Fruit fly (Drosophila melanogaster) whole organism, embryonic: ENCODE measurements around the gene CG10194.
A peak's percentile ranks its signal among the peaks of the same experiment; 100 is the strongest.

Experiments used
- Antp ChIP-seq: fragments of 200-800 bp; sonication (Bioruptor generic); optimal IDR thresholded peaks from 3 replicates; lab custom pipeline; 2016; ENCODE audit warnings: missing biosample characterization, missing genetic modification characterization
- Asciz ChIP-seq: fragments of 200-800 bp; sonication (Bioruptor generic); optimal IDR thresholded peaks from 2 replicates; lab custom pipeline; 2017; ENCODE audit warnings: missing biosample characterization, mild to moderate bottlenecking, missing genetic modification characterization, missing genetic modification reagents
- CG10267 ChIP-seq: fragments of 200-800 bp; sonication (Bioruptor generic); optimal IDR thresholded peaks from 2 replicates; lab custom pipeline; 2018; ENCODE audit warnings: missing biosample characterization, mild to moderate bottlenecking, missing genetic modification characterization, moderate library complexity
- CG10431 ChIP-seq: fragments of 200-800 bp; sonication (Bioruptor generic); optimal IDR thresholded peaks from 3 replicates; lab custom pipeline; 2018; ENCODE audit warnings: missing biosample characterization, mild to moderate bottlenecking, missing genetic modification characterization
- CG10462 ChIP-seq: fragments of 200-800 bp; sonication (Bioruptor generic); optimal IDR thresholded peaks from 2 replicates; lab custom pipeline; 2016; ENCODE audit warnings: missing biosample characterization, missing genetic modification characterization
- CG11093 ChIP-seq: fragments of 200-800 bp; sonication (Bioruptor generic); IDR thresholded peaks from 3 replicates; pipeline ENCODE4 v1.3.6; 2022; ENCODE audit warnings: missing biosample characterization, missing genetic modification characterization
- CG11695 ChIP-seq: fragments of 200-800 bp; sonication (Bioruptor generic); IDR thresholded peaks from 3 replicates; pipeline ENCODE4 v1.3.6; 2022; ENCODE audit warnings: missing biosample characterization, missing genetic modification characterization
- CG13123 ChIP-seq: fragments of 200-800 bp; sonication (Bioruptor generic); optimal IDR thresholded peaks from 2 replicates; lab custom pipeline; 2016; ENCODE audit warnings: missing biosample characterization, missing genetic modification characterization
- CG13624 ChIP-seq: fragments of 200-800 bp; sonication (Bioruptor generic); optimal IDR thresholded peaks from 2 replicates; lab custom pipeline; 2016; ENCODE audit warnings: missing biosample characterization, missing genetic modification characterization
- CG1603 ChIP-seq: fragments of 200-800 bp; sonication (Bioruptor generic); optimal IDR thresholded peaks from 2 replicates; lab custom pipeline; 2019; ENCODE audit warnings: missing biosample characterization, mild to moderate bottlenecking, missing genetic modification characterization, moderate library complexity
- CG17385 ChIP-seq: fragments of 200-800 bp; sonication (Bioruptor generic); optimal IDR thresholded peaks from 3 replicates; lab custom pipeline; 2018; ENCODE audit warnings: missing biosample characterization, mild to moderate bottlenecking, missing genetic modification characterization
- CG17912 ChIP-seq: fragments of 200-800 bp; sonication (Bioruptor generic); optimal IDR thresholded peaks from 2 replicates; lab custom pipeline; 2018; ENCODE audit warnings: missing biosample characterization, mild to moderate bottlenecking, missing genetic modification characterization
- CG18599 ChIP-seq: fragments of 200-800 bp; sonication (Bioruptor generic); optimal IDR thresholded peaks from 3 replicates; lab custom pipeline; 2017; ENCODE audit warnings: missing biosample characterization, missing genetic modification characterization, mild to moderate bottlenecking, moderate library complexity, missing genetic modification reagents
- CG2712 ChIP-seq: fragments of 200-800 bp; optimal IDR thresholded peaks from 3 replicates; lab custom pipeline; 2019; ENCODE audit warnings: missing biosample characterization, mild to moderate bottlenecking, missing genetic modification characterization, moderate library complexity
- CG31388 ChIP-seq: fragments of 200-800 bp; sonication (Bioruptor generic); optimal IDR thresholded peaks from 2 replicates; lab custom pipeline; 2016; ENCODE audit warnings: missing biosample characterization, missing genetic modification characterization
- CG43689 ChIP-seq: fragments of 200-800 bp; sonication (Bioruptor generic); IDR thresholded peaks from 2 replicates; pipeline ENCODE4 v1.3.6; 2022; ENCODE audit warnings: missing biosample characterization, missing genetic modification characterization
- CG6791 ChIP-seq: fragments of 200-800 bp; sonication (Bioruptor generic); IDR thresholded peaks from 3 replicates; pipeline ENCODE4 v1.3.6; 2022; ENCODE audit warnings: missing biosample characterization, missing genetic modification characterization; ENCODE audit not compliant: partially characterized antibody
- CG7987 ChIP-seq: fragments of 200-800 bp; sonication (Bioruptor generic); optimal IDR thresholded peaks from 2 replicates; lab custom pipeline; 2018; ENCODE audit warnings: missing biosample characterization, mild to moderate bottlenecking, missing genetic modification characterization, moderate library complexity
- CG8388 ChIP-seq: fragments of 200-800 bp; sonication (Bioruptor generic); optimal IDR thresholded peaks from 2 replicates; lab custom pipeline; 2019; ENCODE audit warnings: missing biosample characterization, mild to moderate bottlenecking, missing genetic modification characterization, moderate library complexity
- CG8478 ChIP-seq: fragments of >200 bp; optimal IDR thresholded peaks from 2 replicates; lab custom pipeline; 2018
- CG9437 ChIP-seq: fragments of 200-800 bp; sonication (Bioruptor generic); optimal IDR thresholded peaks from 2 replicates; lab custom pipeline; 2018; ENCODE audit warnings: missing biosample characterization, mild to moderate bottlenecking, missing genetic modification characterization
- Dfd ChIP-seq, 2 experiments: fragments of >200 bp; optimal IDR thresholded peaks; 2 replicates each; lab custom pipeline; 2017; ENCODE audit warnings: missing biosample characterization in 2 of 2, missing genetic modification characterization in 2 of 2
- Fer1 ChIP-seq: fragments of 200-800 bp; sonication (Bioruptor generic); optimal IDR thresholded peaks from 2 replicates; lab custom pipeline; 2017; ENCODE audit warnings: missing biosample characterization, mild to moderate bottlenecking, missing genetic modification characterization
- HLHmδ ChIP-seq: fragments of 200-800 bp; sonication (Bioruptor generic); optimal IDR thresholded peaks from 2 replicates; lab custom pipeline; 2018; ENCODE audit warnings: missing biosample characterization, mild to moderate bottlenecking, missing genetic modification characterization, moderate library complexity
- Mes4 ChIP-seq: fragments of 200-800 bp; sonication (Bioruptor generic); optimal IDR thresholded peaks from 2 replicates; lab custom pipeline; 2016; ENCODE audit warnings: missing biosample characterization, missing genetic modification characterization
- Sox100B ChIP-seq: fragments of 200-800 bp; sonication (Bioruptor generic); optimal IDR thresholded peaks from 3 replicates; lab custom pipeline; 2018; ENCODE audit warnings: missing biosample characterization, mild to moderate bottlenecking, missing genetic modification characterization
- Sox102F ChIP-seq: fragments of 200-800 bp; sonication (Bioruptor generic); optimal IDR thresholded peaks from 2 replicates; lab custom pipeline; 2018; ENCODE audit warnings: missing biosample characterization, mild to moderate bottlenecking, missing genetic modification characterization, moderate library complexity
- Stat92E ChIP-seq, 3 experiments: fragments of >200 bp in 2 of 3; fragments of 200-800 bp in 1 of 3; sonication (Bioruptor generic) in 1 of 3; optimal IDR thresholded peaks; 2 replicates each; lab custom pipeline; 2017 to 2019; ENCODE audit warnings: missing biosample characterization in 3 of 3, missing genetic modification characterization in 3 of 3, mild to moderate bottlenecking in 1 of 3, moderate library complexity in 1 of 3
- Vsx1 ChIP-seq: fragments of 200-800 bp; sonication (Bioruptor generic); optimal IDR thresholded peaks from 2 replicates; lab custom pipeline; 2017; ENCODE audit warnings: missing biosample characterization, mild to moderate bottlenecking, missing genetic modification characterization, missing genetic modification reagents
- ap ChIP-seq: fragments of 200-800 bp; sonication (Bioruptor generic); IDR thresholded peaks from 2 replicates; pipeline ENCODE4 v1.3.6; 2022; ENCODE audit warnings: missing biosample characterization, missing genetic modification characterization
- ato ChIP-seq: fragments of 200-800 bp; sonication (Bioruptor generic); IDR thresholded peaks from 2 replicates; pipeline ENCODE4 v1.3.6; 2022; ENCODE audit warnings: missing biosample characterization, missing genetic modification characterization; ENCODE audit not compliant: partially characterized antibody
- bab2 ChIP-seq: fragments of 200-800 bp; sonication (Bioruptor generic); optimal IDR thresholded peaks from 2 replicates; lab custom pipeline; 2016; ENCODE audit warnings: missing biosample characterization, missing genetic modification characterization
- bowl ChIP-seq: fragments of 200-800 bp; sonication (Bioruptor generic); IDR thresholded peaks from 2 replicates; pipeline ENCODE4 v1.3.6; 2022; ENCODE audit warnings: missing biosample characterization, missing genetic modification characterization
- br ChIP-seq: fragments of >200 bp; optimal IDR thresholded peaks from 2 replicates; lab custom pipeline; 2017
- bsh ChIP-seq, 2 experiments: fragments of 200-800 bp; sonication (Bioruptor generic); optimal IDR thresholded peaks; 2 replicates each; lab custom pipeline; 2017 to 2018; ENCODE audit warnings: mild to moderate bottlenecking in 2 of 2, missing biosample characterization in 2 of 2, missing genetic modification characterization in 2 of 2, moderate library complexity in 1 of 2
- cas ChIP-seq: fragments of 200-800 bp; sonication (Bioruptor generic); IDR thresholded peaks from 2 replicates; pipeline ENCODE4 v1.3.6; 2022; ENCODE audit warnings: missing biosample characterization, missing genetic modification characterization
- chinmo ChIP-seq: fragments of 200-800 bp; sonication (Bioruptor generic); IDR thresholded peaks from 4 replicates; pipeline ENCODE4 v1.3.6; 2022; ENCODE audit warnings: missing biosample characterization, missing genetic modification characterization; ENCODE audit not compliant: partially characterized antibody
- emc ChIP-seq: fragments of 200-800 bp; sonication (Bioruptor generic); optimal IDR thresholded peaks from 2 replicates; lab custom pipeline; 2016; ENCODE audit warnings: missing biosample characterization, missing genetic modification characterization
- en ChIP-seq: fragments of 200-800 bp; sonication (Bioruptor generic); optimal IDR thresholded peaks from 2 replicates; lab custom pipeline; 2016; ENCODE audit warnings: missing biosample characterization, missing genetic modification characterization
- gce ChIP-seq: fragments of 200-800 bp; sonication (Bioruptor generic); IDR thresholded peaks from 3 replicates; pipeline ENCODE4 v1.3.6; 2022; ENCODE audit warnings: missing biosample characterization, missing genetic modification characterization
- gro ChIP-seq: fragments of 200-800 bp; sonication (Bioruptor generic); optimal IDR thresholded peaks from 2 replicates; lab custom pipeline; 2016; ENCODE audit warnings: missing biosample characterization, missing genetic modification characterization
- kah ChIP-seq: fragments of 200-800 bp; sonication (Bioruptor generic); optimal IDR thresholded peaks from 2 replicates; lab custom pipeline; 2018; ENCODE audit warnings: missing biosample characterization, mild to moderate bottlenecking, missing genetic modification characterization
- nerfin-2 ChIP-seq: fragments of 200-800 bp; sonication (Bioruptor generic); IDR thresholded peaks from 2 replicates; pipeline ENCODE4 v1.3.6; 2022; ENCODE audit warnings: missing biosample characterization, missing genetic modification characterization; ENCODE audit not compliant: partially characterized antibody
- oc ChIP-seq: fragments of 200-800 bp; sonication (Bioruptor generic); optimal IDR thresholded peaks from 2 replicates; lab custom pipeline; 2018; ENCODE audit warnings: missing biosample characterization, mild to moderate bottlenecking, missing genetic modification characterization, moderate library complexity
- pnt ChIP-seq: fragments of 200-800 bp; sonication (Bioruptor generic); optimal IDR thresholded peaks from 3 replicates; lab custom pipeline; 2016; ENCODE audit warnings: missing biosample characterization, missing genetic modification characterization
- ranshi ChIP-seq: fragments of 200-800 bp; sonication (Bioruptor generic); IDR thresholded peaks from 2 replicates; pipeline ENCODE4 v1.3.6; 2022; ENCODE audit warnings: missing biosample characterization, missing genetic modification characterization
- repo ChIP-seq: fragments of 200-800 bp; sonication (Bioruptor generic); optimal IDR thresholded peaks from 2 replicates; lab custom pipeline; 2016; ENCODE audit warnings: missing biosample characterization, missing genetic modification characterization
- sens-2 ChIP-seq: fragments of 200-800 bp; sonication (Bioruptor generic); IDR thresholded peaks from 2 replicates; pipeline ENCODE4 v1.3.6; 2022; ENCODE audit warnings: missing biosample characterization, missing genetic modification characterization
- sna ChIP-seq: fragments of 200-800 bp; sonication (Bioruptor generic); IDR thresholded peaks from 2 replicates; pipeline ENCODE4 v1.3.6; 2022; ENCODE audit warnings: missing biosample characterization, missing genetic modification characterization; ENCODE audit not compliant: partially characterized antibody
- twi ChIP-seq: fragments of 200-800 bp; optimal IDR thresholded peaks from 2 replicates; lab custom pipeline; 2019; ENCODE audit warnings: missing biosample characterization, mild to moderate bottlenecking, missing genetic modification characterization, moderate library complexity
- zfh1 ChIP-seq: fragments of 200-800 bp; sonication (Bioruptor generic); IDR thresholded peaks from 3 replicates; pipeline ENCODE4 v1.3.6; 2022; ENCODE audit warnings: missing biosample characterization, missing genetic modification characterization

CG10194 gene

DNA sequence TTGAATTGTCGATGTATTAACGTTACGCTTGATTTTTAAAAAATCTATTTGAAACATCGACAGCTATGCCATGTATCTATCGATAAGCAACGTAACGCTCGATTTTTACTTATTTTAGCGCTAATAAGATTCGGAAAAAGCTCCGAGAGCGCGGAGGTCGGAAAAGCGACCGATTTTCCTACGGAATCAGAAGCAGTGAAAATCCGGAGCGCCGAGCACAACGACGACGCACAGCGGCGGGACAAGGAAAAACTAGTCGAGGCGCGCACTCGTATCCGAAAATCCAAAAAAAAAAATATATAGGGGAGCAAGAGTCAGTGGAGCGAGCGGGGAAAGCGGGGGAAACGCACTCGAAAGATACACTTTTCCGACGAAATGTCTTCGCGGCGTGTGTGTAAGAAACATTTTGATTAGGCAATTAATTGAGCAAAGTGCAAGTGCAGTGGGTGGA is 28.8 kb upstream of the CG10194 start, which contains the start of gene CG10132 (continued):
- TF ChIP-seq CG10431 (no peak), nerfin-2 (GFP tag; lab: Robert Waterston, UW) (peak; percentile 26; the same call in 1 of the 2 replicates), CG8388 (GFP tag; lab: Kevin White, UChicago) (no peak), CG8478 (lab: Kevin White, UChicago) (no peak), Mes4 (no peak), ranshi (no peak), oc (tag; lab: Kevin White, UChicago) (no peak), CG2712 (tag; lab: Kevin White, UChicago) (no peak), Sox102F (no peak), gce (no peak), bab2 (GFP tag; lab: Kevin White, UChicago) (no peak), bowl (GFP tag; lab: Robert Waterston, UW) (no peak), twi (no peak), CG10462 (no peak), pnt (no peak), CG1603 (no peak), chinmo (GFP tag; lab: Robert Waterston, UW) (0 out of 4 replicates have a peak, but pooled peaks have one; percentile 57), br (lab: Kevin White, UChicago) (no peak), repo (GFP tag; lab: Kevin White, UChicago) (no peak), sens-2 (GFP tag; lab: Robert Waterston, UW) (no peak), ato (GFP tag; lab: Robert Waterston, UW) (peak; percentile 53), CG11695 (no peak), CG9437 (GFP tag; lab: Kevin White, UChicago) (no peak), CG31388 (GFP tag; lab: Kevin White, UChicago) (no peak), kah (GFP tag; lab: Kevin White, UChicago) (no peak), Asciz (GFP tag; lab: Kevin White, UChicago) (no peak), sna (GFP tag; lab: Robert Waterston, UW) (peak; percentile 16; the same call in 1 of the 2 replicates), CG7987 (GFP tag; lab: Kevin White, UChicago) (no peak), HLHmδ (GFP tag; lab: Kevin White, UChicago) (no peak), Vsx1 (GFP tag; lab: Kevin White, UChicago) (no peak), Fer1 (GFP tag; lab: Kevin White, UChicago) (no peak), emc (GFP tag; lab: Kevin White, UChicago) (no peak), CG18599 (GFP tag; lab: Kevin White, UChicago) (peak; percentile 0), Stat92E (GFP tag; optimal IDR thresholded peaks at IDR 0.05; lab: Kevin White, UChicago) (no peak), en (GFP tag; lab: Kevin White, UChicago) (no peak), ap (GFP tag; lab: Robert Waterston, UW) (no peak), CG13624 (GFP tag; lab: Kevin White, UChicago) (no peak), bsh (GFP tag; optimal IDR thresholded peaks at IDR 0.05; lab: Kevin White, UChicago) (no peak), CG6791 (GFP tag; lab: Robert Waterston, UW) (peak; percentile 56; the same call in 1 of the 3 replicates), CG43689 (GFP tag; lab: Robert Waterston, UW) (no peak), gro (GFP tag; lab: Kevin White, UChicago) (no peak), CG17385 (no peak), CG17912 (GFP tag; lab: Kevin White, UChicago) (no peak), zfh1 (GFP tag; lab: Robert Waterston, UW) (no peak), Dfd (GFP tag; optimal IDR thresholded peaks at IDR 0.05; lab: Kevin White, UChicago) (no peak), CG11093 (GFP tag; lab: Robert Waterston, UW) (no peak), Sox100B (GFP tag; lab: Kevin White, UChicago) (no peak), CG13123 (GFP tag; lab: Kevin White, UChicago) (no peak), cas (GFP tag; lab: Robert Waterston, UW) (no peak), CG10267 (tag; lab: Kevin White, UChicago) (no peak), Antp (GFP tag; lab: Kevin White, UChicago) (no peak)
